Fruit fly (Drosophila melanogaster) whole organism, pupa: ENCODE measurements around the gene CG9147.
A peak's percentile ranks its signal among the peaks of the same experiment; 100 is the strongest.

ENCODE experiments used
- CG10348 ChIP-seq: fragments of 200-800 bp; sonication (Bioruptor generic); IDR thresholded peaks from 2 replicates; pipeline ENCODE4 v1.3.6; 2022; ENCODE audit warnings: missing biosample characterization, missing genetic modification characterization
- CG12605 ChIP-seq: fragments of 200-800 bp; sonication (Bioruptor generic); IDR thresholded peaks from 2 replicates; pipeline ENCODE4 v1.3.6; 2022; ENCODE audit warnings: missing biosample characterization, missing genetic modification characterization
- CG13204 ChIP-seq: fragments of 200-800 bp; sonication (Bioruptor generic); optimal IDR thresholded peaks from 2 replicates; lab custom pipeline; 2018; ENCODE audit warnings: missing biosample characterization, mild to moderate bottlenecking, missing genetic modification characterization, moderate library complexity
- CG14655 ChIP-seq: fragments of 200-800 bp; sonication (Bioruptor generic); optimal IDR thresholded peaks from 3 replicates; lab custom pipeline; 2017; ENCODE audit warnings: mild to moderate bottlenecking, missing biosample characterization, missing genetic modification reagents, missing genetic modification characterization
- CG15710 ChIP-seq: fragments of 200-800 bp; sonication (Bioruptor generic); optimal IDR thresholded peaks from 2 replicates; lab custom pipeline; 2018; ENCODE audit warnings: missing biosample characterization, mild to moderate bottlenecking, missing genetic modification characterization, moderate library complexity
- CG17806 ChIP-seq: fragments of 200-800 bp; sonication (Bioruptor generic); optimal IDR thresholded peaks from 2 replicates; lab custom pipeline; 2018; ENCODE audit warnings: missing biosample characterization, mild to moderate bottlenecking, missing genetic modification characterization, moderate library complexity
- CG32121 ChIP-seq: fragments of 200-800 bp; sonication (Bioruptor generic); IDR thresholded peaks from 2 replicates; pipeline ENCODE4 v1.3.6; 2022; ENCODE audit warnings: missing biosample characterization, missing genetic modification characterization
- CG34367 ChIP-seq: fragments of 200-800 bp; sonication (Bioruptor generic); optimal IDR thresholded peaks from 2 replicates; lab custom pipeline; 2018; ENCODE audit warnings: missing biosample characterization, mild to moderate bottlenecking, missing genetic modification characterization
- CG4496 ChIP-seq: fragments of 200-800 bp; sonication (Bioruptor generic); IDR thresholded peaks from 3 replicates; pipeline ENCODE4 v1.3.6; 2022; ENCODE audit warnings: missing biosample characterization, missing genetic modification characterization
- CG8159 ChIP-seq: fragments of 200-800 bp; sonication (Bioruptor generic); optimal IDR thresholded peaks from 3 replicates; lab custom pipeline; 2018; ENCODE audit warnings: missing biosample characterization, mild to moderate bottlenecking, missing genetic modification characterization, moderate library complexity
- CG8301 ChIP-seq: fragments of 200-800 bp; sonication (Bioruptor generic); optimal IDR thresholded peaks from 2 replicates; lab custom pipeline; 2018; ENCODE audit warnings: missing biosample characterization, mild to moderate bottlenecking, missing genetic modification characterization
- CG9948 ChIP-seq: fragments of 200-800 bp; sonication (Bioruptor generic); optimal IDR thresholded peaks from 2 replicates; lab custom pipeline; 2018; ENCODE audit warnings: missing biosample characterization, mild to moderate bottlenecking, missing genetic modification characterization, moderate library complexity
- D1 ChIP-seq: fragments of 200-800 bp; sonication (Bioruptor generic); optimal IDR thresholded peaks from 2 replicates; lab custom pipeline; 2018; ENCODE audit warnings: missing biosample characterization, mild to moderate bottlenecking, missing genetic modification characterization, moderate library complexity
- EcR ChIP-seq: fragments of 200-800 bp; sonication (Bioruptor generic); optimal IDR thresholded peaks from 3 replicates; lab custom pipeline; 2019; ENCODE audit warnings: missing biosample characterization, missing genetic modification characterization, mild to moderate bottlenecking, moderate library complexity, missing genetic modification reagents
- Ets98B ChIP-seq: fragments of 200-800 bp; sonication (Bioruptor generic); IDR thresholded peaks from 2 replicates; pipeline ENCODE4 v1.3.6; 2022; ENCODE audit warnings: missing biosample characterization, missing genetic modification characterization
- Pif1A ChIP-seq: fragments of 200-800 bp; sonication (Bioruptor generic); optimal IDR thresholded peaks from 3 replicates; lab custom pipeline; 2016; ENCODE audit warnings: missing biosample characterization, missing genetic modification characterization
- Pif1B ChIP-seq: fragments of 200-800 bp; sonication (Bioruptor generic); optimal IDR thresholded peaks from 3 replicates; lab custom pipeline; 2016; ENCODE audit warnings: missing biosample characterization, missing genetic modification characterization
- Snoo ChIP-seq: fragments of 200-800 bp; sonication (Bioruptor generic); optimal IDR thresholded peaks from 3 replicates; lab custom pipeline; 2017; ENCODE audit warnings: missing biosample characterization, mild to moderate bottlenecking, missing genetic modification characterization, inconsistent platforms
- fd96Ca ChIP-seq: fragments of 200-800 bp; sonication (Bioruptor generic); IDR thresholded peaks from 3 replicates; pipeline ENCODE4 v1.3.6; 2022; ENCODE audit warnings: missing biosample characterization, missing genetic modification characterization
- gl ChIP-seq: fragments of 200-800 bp; sonication (Bioruptor generic); optimal IDR thresholded peaks from 2 replicates; lab custom pipeline; 2018; ENCODE audit warnings: missing biosample characterization, mild to moderate bottlenecking, missing genetic modification characterization
- rn ChIP-seq: fragments of 200-800 bp; sonication (Bioruptor generic); IDR thresholded peaks from 2 replicates; pipeline ENCODE4 v1.3.6; 2022; ENCODE audit warnings: missing biosample characterization, missing genetic modification characterization

Gene CG9147

DNA sequence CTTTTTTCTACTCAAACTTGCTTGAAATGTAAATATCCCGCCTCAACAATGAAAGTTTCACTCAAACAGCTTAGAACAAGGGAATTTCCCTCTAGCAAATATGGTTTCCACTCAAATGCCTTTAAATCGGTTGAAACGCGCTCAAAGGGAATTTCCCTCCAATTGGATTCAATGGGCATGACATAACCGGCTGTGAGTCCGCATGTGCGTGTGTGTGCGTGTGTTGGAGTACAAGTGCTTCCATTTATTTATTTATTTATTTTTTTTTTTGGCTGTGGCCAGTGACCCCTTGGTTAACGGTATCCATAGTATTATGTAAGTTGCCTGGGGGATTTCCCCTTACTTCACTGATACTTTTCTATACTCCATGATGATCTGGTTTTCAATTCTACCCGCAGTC is 10.3 kb downstream of the CG9147 start:
- TF ChIP-seq CG34367 (tag; lab: Kevin White, UChicago), result no peak
- TF ChIP-seq EcR (GFP tag; lab: Kevin White, UChicago), result no peak
- TF ChIP-seq, all 21 proteins: peak for 0

DNA sequence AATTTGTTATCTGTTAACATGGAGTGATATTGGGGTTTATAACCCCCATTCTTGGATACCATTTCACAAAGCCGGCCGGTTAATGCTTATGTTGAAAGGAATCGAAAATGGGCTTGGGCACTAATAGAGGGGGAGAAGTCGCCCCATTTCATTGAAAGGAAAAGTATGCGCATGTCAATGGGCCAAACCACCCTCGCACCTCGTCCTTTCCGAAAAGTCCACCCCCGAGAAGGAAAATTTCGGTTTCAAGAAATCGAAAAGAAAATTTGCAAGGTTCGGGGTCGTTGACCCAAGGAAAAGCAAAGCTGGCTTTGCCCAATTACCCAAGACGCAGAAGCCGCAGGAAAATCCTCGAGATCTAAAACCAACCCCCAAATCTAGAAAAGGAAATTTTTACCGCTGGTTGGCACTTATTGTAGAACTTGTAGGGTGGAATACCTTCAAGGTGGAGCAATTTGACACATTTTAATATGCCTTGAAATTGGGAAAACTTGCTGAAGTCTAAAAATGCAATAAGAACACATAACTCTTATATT is 11.1 kb downstream of the CG9147 start:
- TF ChIP-seq CG8301 (tag; lab: Kevin White, UChicago) (no peak), CG14655 (GFP tag; lab: Kevin White, UChicago) (no peak), CG32121 (no peak), CG13204 (no peak), EcR (GFP tag; lab: Kevin White, UChicago) (no peak), CG8159 (no peak), CG34367 (tag; lab: Kevin White, UChicago) (no peak), CG12605 (no peak), CG17806 (no peak), Pif1B (GFP tag; lab: Kevin White, UChicago) (no peak), Ets98B (GFP tag; lab: Robert Waterston, UW) (no peak), CG9948 (tag; lab: Kevin White, UChicago) (no peak), gl (tag; lab: Kevin White, UChicago) (no peak), CG4496 (GFP tag; lab: Robert Waterston, UW) (no peak), fd96Ca (no peak), CG10348 (GFP tag; lab: Robert Waterston, UW) (no peak), rn (GFP tag; lab: Robert Waterston, UW) (no peak)

DNA sequence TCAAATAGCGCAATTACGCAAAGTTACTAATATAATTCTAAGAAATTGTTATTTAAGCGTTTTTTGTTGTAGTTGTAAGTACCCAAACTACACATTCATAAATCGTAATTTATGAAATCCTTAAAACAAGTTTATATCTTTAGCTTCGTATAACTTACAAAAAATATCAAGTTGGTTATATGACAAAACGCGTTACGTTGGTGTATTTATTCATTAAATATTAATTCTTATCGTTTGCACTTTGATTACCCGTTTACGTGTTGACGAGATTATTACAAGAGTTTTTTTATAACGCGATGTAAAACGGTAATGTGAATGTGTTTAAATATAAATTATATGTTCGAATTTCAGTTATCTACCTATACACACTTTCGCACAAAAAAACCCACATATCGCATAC is 11.8 kb downstream of the CG9147 start:
- TF ChIP-seq CG34367 (tag; lab: Kevin White, UChicago) (no peak), Pif1B (GFP tag; lab: Kevin White, UChicago) (no peak), D1 (no peak), CG9948 (tag; lab: Kevin White, UChicago) (no peak), CG17806 (no peak), Snoo (no peak), CG10348 (GFP tag; lab: Robert Waterston, UW) (no peak), CG8301 (tag; lab: Kevin White, UChicago) (no peak)
- TF ChIP-seq, all 21 proteins: peak for 0

DNA sequence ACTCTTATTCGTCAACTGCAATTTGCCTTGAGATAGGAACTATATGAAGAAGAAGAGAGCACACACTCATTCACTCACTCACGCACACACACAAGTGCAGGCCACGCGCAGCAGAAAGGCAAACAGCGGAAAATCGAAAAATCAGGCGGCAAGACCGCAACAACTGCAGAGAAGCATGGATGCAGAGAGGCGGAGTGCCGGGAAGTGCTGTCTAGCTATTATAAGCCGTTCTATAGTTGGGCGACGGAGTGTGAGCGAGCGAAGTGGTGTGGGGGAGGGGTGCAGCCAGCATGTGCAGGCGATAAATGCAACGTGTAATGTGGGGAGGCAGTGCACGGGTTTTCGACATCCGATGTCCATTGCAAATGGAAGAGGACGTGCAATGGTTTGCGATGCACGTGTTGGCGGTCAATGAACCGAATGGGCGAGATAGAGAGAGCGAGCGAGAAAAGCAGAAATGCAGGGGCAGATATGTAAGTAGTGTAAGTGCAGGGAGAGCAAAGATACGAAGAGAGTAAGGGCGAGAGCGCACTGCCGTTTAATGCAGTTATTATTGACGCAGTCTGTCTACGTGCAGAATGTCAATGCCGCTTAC is 13.1 kb downstream of the CG9147 start:
- peak; percentile 56 for TF ChIP-seq Snoo
- peak; percentile 75 for TF ChIP-seq CG32121
- TF ChIP-seq CG14655 (GFP tag; lab: Kevin White, UChicago), result no peak
- peak; percentile 29; the same call in 1 of the 3 replicates for TF ChIP-seq fd96Ca
- no peak for TF ChIP-seq Pif1A (GFP tag; lab: Kevin White, UChicago)
- peak; percentile 57 for TF ChIP-seq CG4496 (GFP tag; lab: Robert Waterston, UW)
- TF ChIP-seq Pif1B (GFP tag; lab: Kevin White, UChicago), result no peak
- TF ChIP-seq D1, result no peak
- no peak for TF ChIP-seq CG8159
- TF ChIP-seq CG8301 (tag; lab: Kevin White, UChicago), result peak; percentile 5
- no peak for TF ChIP-seq CG17806
- TF ChIP-seq gl (tag; lab: Kevin White, UChicago), result peak; percentile 1
- TF ChIP-seq CG34367 (tag; lab: Kevin White, UChicago), result no peak
- no peak for TF ChIP-seq CG10348 (GFP tag; lab: Robert Waterston, UW)
- TF ChIP-seq Ets98B (GFP tag; lab: Robert Waterston, UW), result peak; percentile 47; the same call in 1 of the 2 replicates
- no peak for TF ChIP-seq CG12605
- TF ChIP-seq CG9948 (tag; lab: Kevin White, UChicago), result no peak
- TF ChIP-seq EcR (GFP tag; lab: Kevin White, UChicago), result peak; percentile 100
- peak; percentile 72 for TF ChIP-seq CG13204
- no peak for TF ChIP-seq CG15710 (tag; lab: Kevin White, UChicago)
- no peak for TF ChIP-seq rn (GFP tag; lab: Robert Waterston, UW)

DNA sequence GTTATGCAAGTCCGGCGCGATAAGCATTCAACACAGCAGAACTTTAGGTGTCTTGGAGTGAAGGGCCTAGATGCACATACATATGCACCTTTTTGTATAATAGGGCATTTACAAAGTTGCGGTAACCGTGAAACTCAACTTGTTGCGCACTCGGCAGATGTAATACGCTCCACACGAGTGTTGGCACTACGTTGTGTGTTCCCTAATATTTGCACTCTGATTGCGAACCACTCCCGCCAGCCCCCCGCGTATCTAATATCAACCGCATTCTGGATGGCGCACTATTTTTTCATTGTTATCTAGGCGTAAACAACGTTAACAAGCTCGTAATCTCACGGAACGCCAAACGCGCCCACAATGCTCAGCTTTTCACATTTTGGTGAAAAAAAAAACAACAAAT is 14.5 kb downstream of the CG9147 start:
- no peak for TF ChIP-seq gl (tag; lab: Kevin White, UChicago)
- 0 out of 3 replicates have a peak, but pooled peaks have one; percentile 38 for TF ChIP-seq CG4496 (GFP tag; lab: Robert Waterston, UW)
- TF ChIP-seq fd96Ca, result 0 out of 3 replicates have a peak, but pooled peaks have one; percentile 23
- TF ChIP-seq CG17806, result no peak
- no peak for TF ChIP-seq CG13204

DNA sequence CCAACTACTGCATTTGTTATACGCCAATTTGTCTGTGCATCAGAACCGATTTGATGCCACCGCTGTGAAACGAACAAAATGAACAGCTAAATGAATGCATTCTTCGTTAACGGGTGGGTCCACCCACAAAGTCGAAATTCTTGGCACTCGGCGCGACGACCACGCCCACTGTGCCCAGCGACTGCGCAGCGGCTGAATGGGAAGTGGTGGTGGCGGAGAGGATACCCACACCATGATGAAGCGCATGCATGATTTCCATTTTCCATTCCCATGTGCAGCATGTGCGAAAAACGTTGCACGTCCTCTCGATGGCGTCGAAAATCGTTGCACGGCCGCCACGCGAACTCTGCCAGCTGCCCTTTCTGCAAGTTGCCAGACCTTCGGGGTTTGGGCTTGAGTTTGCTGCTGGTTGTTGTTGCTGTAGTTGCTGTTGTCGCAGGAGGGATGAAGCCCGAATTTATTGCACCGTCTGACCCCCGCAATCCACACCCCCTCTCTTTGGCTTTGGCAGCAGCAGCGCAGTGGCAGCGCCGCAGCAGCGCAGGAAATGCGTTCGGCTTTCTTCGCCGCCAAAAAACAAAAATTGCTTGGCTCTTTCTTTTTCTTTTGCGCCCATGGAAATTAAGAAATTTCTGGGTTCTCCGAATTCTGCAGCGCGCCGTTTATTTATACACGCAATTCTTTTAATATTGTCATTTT is 15.5 kb downstream of the CG9147 start:
- TF ChIP-seq CG4496 (GFP tag; lab: Robert Waterston, UW), result peak; percentile 42; the same call in 1 of the 3 replicates
- TF ChIP-seq D1, result no peak
- no peak for TF ChIP-seq Ets98B (GFP tag; lab: Robert Waterston, UW)
- peak; percentile 60 for TF ChIP-seq EcR (GFP tag; lab: Kevin White, UChicago)
- no peak for TF ChIP-seq CG12605
- TF ChIP-seq Snoo, result peak; percentile 30
